Worm (Caenorhabditis elegans) whole organism, L1 larva: ENCODE measurements around the gene C35D10.3.

Source experiments
- C04F5.9 ChIP-seq: sonication (generic microtip); optimal IDR thresholded peaks from 2 replicates; lab custom pipeline; 2016; ENCODE audit warnings: missing genetic modification characterization, missing compliant biosample characterization
- C16A3.4 ChIP-seq: fragments of 150-350 bp; optimal IDR thresholded peaks from 2 replicates; lab custom pipeline; 2014; ENCODE audit warnings: missing biosample characterization, missing genetic modification characterization
- Y116A8C.19 ChIP-seq: sonication (generic microtip); optimal IDR thresholded peaks from 2 replicates; lab custom pipeline; 2016; ENCODE audit warnings: missing compliant biosample characterization, missing genetic modification characterization, borderline replicate concordance
- alr-1 ChIP-seq: fragments of 200-800 bp; sonication (Bioruptor generic); optimal IDR thresholded peaks from 2 replicates; lab custom pipeline; 2018; ENCODE audit warnings: borderline replicate concordance, mild to moderate bottlenecking, missing genetic modification characterization, missing compliant biosample characterization
- ceh-82 ChIP-seq, 3 experiments: fragments of 150-350 bp in 1 of 3; sonication (generic microtip) in 2 of 3; optimal IDR thresholded peaks; 2 replicates each; lab custom pipeline; 2014 to 2017; ENCODE audit warnings: missing biosample characterization in 3 of 3, missing genetic modification characterization in 3 of 3
- ceh-88 ChIP-seq: fragments of 200-800 bp; sonication (Bioruptor generic); IDR thresholded peaks from 2 replicates; pipeline ENCODE4 v1.3.6; 2022; ENCODE audit warnings: missing genetic modification characterization, missing compliant biosample characterization
- ceh-90 ChIP-seq: sonication (generic microtip); optimal IDR thresholded peaks from 2 replicates; lab custom pipeline; 2016; ENCODE audit warnings: missing genetic modification characterization, missing compliant biosample characterization
- ces-1 ChIP-seq: fragments of 150-350 bp; optimal IDR thresholded peaks from 2 replicates; lab custom pipeline; 2014; ENCODE audit warnings: missing biosample characterization, missing genetic modification reagents, missing genetic modification characterization
- dsc-1 ChIP-seq: sonication (generic microtip); optimal IDR thresholded peaks from 2 replicates; lab custom pipeline; 2016; ENCODE audit warnings: mild to moderate bottlenecking, missing genetic modification characterization, missing compliant biosample characterization
- efl-1 ChIP-seq, 4 experiments: fragments of 150-350 bp; optimal IDR thresholded peaks in 3 of 4; peaks in 1 of 4; 1 replicate in 1 of 4; 2 replicates in 3 of 4; lab custom pipeline; 2014; ENCODE audit warnings: missing biosample characterization in 2 of 4, missing genetic modification characterization in 2 of 4, missing genetic modification reagents in 2 of 4
- efl-3 ChIP-seq: fragments of 200-800 bp; sonication (Bioruptor generic); optimal IDR thresholded peaks from 2 replicates; lab custom pipeline; 2018; ENCODE audit warnings: mild to moderate bottlenecking, missing genetic modification characterization, missing compliant biosample characterization
- egl-13 ChIP-seq: sonication (generic microtip); optimal IDR thresholded peaks from 2 replicates; lab custom pipeline; 2016; ENCODE audit warnings: missing genotype, missing genetic modification reagents, missing genetic modification characterization, missing compliant biosample characterization
- egl-27 ChIP-seq, 2 experiments: fragments of 150-350 bp in 1 of 2; sonication (generic microtip); optimal IDR thresholded peaks; 3 replicates each; lab custom pipeline; 2017 to 2018; ENCODE audit warnings: missing biosample characterization in 2 of 2, missing genetic modification characterization in 2 of 2, missing genetic modification reagents in 2 of 2
- ets-5 ChIP-seq: fragments of 200-800 bp; sonication (Bioruptor generic); IDR thresholded peaks from 2 replicates; pipeline ENCODE4 v1.3.6; 2022; ENCODE audit warnings: missing genetic modification characterization, missing compliant biosample characterization
- fkh-10 ChIP-seq: sonication (generic microtip); optimal IDR thresholded peaks from 2 replicates; lab custom pipeline; 2017; ENCODE audit warnings: missing biosample characterization, missing genetic modification reagents, missing genetic modification characterization
- grh-1 ChIP-seq: fragments of 200-800 bp; sonication (Bioruptor generic); IDR thresholded peaks from 2 replicates; pipeline ENCODE4 v1.3.6; 2022; ENCODE audit warnings: missing genetic modification reagents, missing genetic modification characterization, missing compliant biosample characterization
- irx-1 ChIP-seq: sonication (generic microtip); optimal IDR thresholded peaks from 2 replicates; lab custom pipeline; 2016; ENCODE audit warnings: missing genetic modification characterization, missing compliant biosample characterization
- isw-1 ChIP-seq: fragments of 200-800 bp; sonication (Bioruptor generic); IDR thresholded peaks from 2 replicates; pipeline ENCODE4 v1.3.6; 2022; ENCODE audit warnings: missing genetic modification characterization, missing compliant biosample characterization
- lin-13 ChIP-seq: fragments of 150-350 bp; optimal IDR thresholded peaks from 2 replicates; lab custom pipeline; 2014; ENCODE audit warnings: missing biosample characterization, missing genetic modification reagents, missing genetic modification characterization
- lin-14 ChIP-seq: fragments of 200-800 bp; sonication (Bioruptor generic); optimal IDR thresholded peaks from 2 replicates; lab custom pipeline; 2018; ENCODE audit warnings: mild to moderate bottlenecking, missing genetic modification characterization, moderate library complexity, missing compliant biosample characterization
- lin-15B ChIP-seq: fragments of 150-350 bp; sonication (generic microtip); optimal IDR thresholded peaks from 3 replicates; lab custom pipeline; 2014; ENCODE audit warnings: missing biosample characterization, missing genetic modification characterization
- lir-3 ChIP-seq: sonication (generic microtip); optimal IDR thresholded peaks from 2 replicates; lab custom pipeline; 2016; ENCODE audit warnings: mild to moderate bottlenecking, missing genetic modification characterization, moderate library complexity, missing compliant biosample characterization; ENCODE audit not compliant: poor library complexity
- mab-9 ChIP-seq: fragments of 200-800 bp; sonication (Bioruptor generic); IDR thresholded peaks from 2 replicates; pipeline ENCODE4 v1.3.6; 2022; ENCODE audit warnings: missing genetic modification reagents, missing genetic modification characterization, missing compliant biosample characterization
- mdl-1 ChIP-seq, 2 experiments: fragments of 150-350 bp; optimal IDR thresholded peaks; 2 replicates each; lab custom pipeline; 2014 to 2017; ENCODE audit warnings: missing biosample characterization in 2 of 2, missing genetic modification characterization in 2 of 2, inconsistent platforms in 1 of 2
- nhr-12 ChIP-seq: sonication (generic microtip); optimal IDR thresholded peaks from 2 replicates; lab custom pipeline; 2017; ENCODE audit warnings: missing biosample characterization, missing genetic modification characterization
- nhr-19 ChIP-seq: fragments of 200-800 bp; sonication (Bioruptor generic); conservative IDR thresholded peaks from 2 replicates; pipeline ENCODE4 v1.3.6; 2022; ENCODE audit warnings: missing genetic modification characterization, missing compliant biosample characterization
- nhr-28 ChIP-seq: fragments of 150-350 bp; optimal IDR thresholded peaks from 2 replicates; lab custom pipeline; 2014; ENCODE audit warnings: missing biosample characterization, missing genetic modification characterization
- nhr-47 ChIP-seq: sonication (generic microtip); optimal IDR thresholded peaks from 2 replicates; lab custom pipeline; 2016; ENCODE audit warnings: mild to moderate bottlenecking, missing genetic modification characterization, moderate library complexity, missing compliant biosample characterization
- nhr-71 ChIP-seq: sonication (generic microtip); optimal IDR thresholded peaks from 2 replicates; lab custom pipeline; 2016; ENCODE audit warnings: mild to moderate bottlenecking, missing genetic modification characterization, moderate library complexity, missing compliant biosample characterization
- nhr-77 ChIP-seq: fragments of 150-350 bp; optimal IDR thresholded peaks from 2 replicates; lab custom pipeline; 2014; ENCODE audit warnings: missing biosample characterization, missing genetic modification characterization
- nhr-84 ChIP-seq: sonication (generic microtip); optimal IDR thresholded peaks from 2 replicates; lab custom pipeline; 2017; ENCODE audit warnings: missing biosample characterization, missing genetic modification characterization
- nhr-85 ChIP-seq: sonication (generic microtip); peaks from one replicate; lab custom pipeline; 2016; ENCODE audit warnings: missing genetic modification characterization, inconsistent platforms, missing compliant biosample characterization
- nhr-90 ChIP-seq: sonication (generic microtip); optimal IDR thresholded peaks from 2 replicates; lab custom pipeline; 2016; ENCODE audit warnings: mild to moderate bottlenecking, missing genetic modification characterization, missing compliant biosample characterization; ENCODE audit not compliant: poor library complexity
- pag-3 ChIP-seq: sonication (generic microtip); optimal IDR thresholded peaks from 2 replicates; lab custom pipeline; 2017; ENCODE audit warnings: missing genetic modification characterization, mild to moderate bottlenecking, missing compliant biosample characterization, antibody characterized with exemption, borderline replicate concordance; ENCODE audit not compliant: insufficient read depth
- pqm-1 ChIP-seq: sonication (generic microtip); optimal IDR thresholded peaks from 3 replicates; lab custom pipeline; 2017; ENCODE audit warnings: missing biosample characterization, missing genetic modification characterization
- snu-23 ChIP-seq: sonication (generic microtip); optimal IDR thresholded peaks from 2 replicates; lab custom pipeline; 2016; ENCODE audit warnings: missing genetic modification characterization, missing compliant biosample characterization
- sox-4 ChIP-seq: sonication (generic microtip); optimal IDR thresholded peaks from 2 replicates; lab custom pipeline; 2016; ENCODE audit warnings: missing genetic modification characterization, missing compliant biosample characterization
- sptf-1 ChIP-seq: fragments of 150-350 bp; optimal IDR thresholded peaks from 2 replicates; lab custom pipeline; 2014; ENCODE audit warnings: missing biosample characterization, missing genetic modification characterization
- tbx-2 ChIP-seq: sonication (generic microtip); optimal IDR thresholded peaks from 2 replicates; lab custom pipeline; 2016; ENCODE audit warnings: missing genetic modification characterization, missing compliant biosample characterization
- unc-130 ChIP-seq: fragments of 150-350 bp; optimal IDR thresholded peaks from 2 replicates; lab custom pipeline; 2017; ENCODE audit warnings: missing biosample characterization, missing genetic modification characterization, inconsistent platforms
- unc-30 ChIP-seq: sonication (generic microtip); optimal IDR thresholded peaks from 2 replicates; lab custom pipeline; 2017; ENCODE audit warnings: missing biosample characterization, missing genetic modification characterization
- unc-86 ChIP-seq: sonication (generic microtip); optimal IDR thresholded peaks from 2 replicates; lab custom pipeline; 2016; ENCODE audit warnings: missing genetic modification characterization, missing compliant biosample characterization
- vab-15 ChIP-seq: sonication (generic microtip); optimal IDR thresholded peaks from 2 replicates; lab custom pipeline; 2017; ENCODE audit warnings: missing genotype, mild to moderate bottlenecking, missing genetic modification characterization, missing compliant biosample characterization
- zag-1 ChIP-seq: fragments of 150-350 bp; optimal IDR thresholded peaks from 2 replicates; lab custom pipeline; 2014; ENCODE audit warnings: missing biosample characterization, missing genetic modification characterization
- ztf-11 ChIP-seq, 2 experiments: sonication (generic microtip); optimal IDR thresholded peaks; 2 replicates each; lab custom pipeline; 2016 to 2017; ENCODE audit warnings: missing genetic modification characterization in 2 of 2, missing biosample characterization in 1 of 2, missing compliant biosample characterization in 1 of 2

Gene C35D10.3

DNA sequence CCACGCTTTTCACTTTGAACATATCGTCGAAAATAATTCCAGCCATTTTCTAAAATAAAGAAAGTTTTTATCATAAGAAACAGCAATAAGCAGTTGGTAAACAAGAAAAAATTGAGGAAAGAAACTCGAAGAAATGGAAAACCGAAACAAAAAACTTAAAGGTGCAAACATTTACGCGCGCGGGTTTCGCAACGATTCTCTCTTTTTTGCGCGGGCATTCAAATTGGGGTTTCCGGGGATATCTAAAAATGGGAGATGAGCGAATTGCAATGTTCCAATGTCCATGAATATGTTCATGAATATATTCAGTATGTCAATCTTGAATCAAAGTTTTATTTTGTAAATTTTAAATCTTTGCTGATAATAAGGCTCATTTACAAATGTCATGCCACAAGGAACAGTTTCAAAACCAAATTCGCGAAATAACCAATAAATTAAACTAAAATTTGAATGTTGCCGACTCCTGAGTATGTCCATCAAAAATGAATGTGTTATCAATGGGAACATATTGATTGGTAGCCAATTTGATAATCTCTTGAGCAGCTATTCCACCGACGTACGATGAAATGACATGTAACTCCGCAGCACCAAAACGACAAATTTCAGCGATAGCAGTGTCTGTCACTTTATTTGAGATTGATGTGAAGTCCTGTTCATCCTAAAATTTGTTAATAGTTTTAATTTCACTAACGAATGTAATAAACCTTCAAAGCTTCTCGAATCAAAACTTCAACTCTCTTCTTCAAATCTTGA is 49.4 kb downstream of the C35D10.3 start, which contains the start of gene rpb-8 (continued):
- TF ChIP-seq pag-3 (tag; lab: Kevin White, UChicago), result no peak
- TF ChIP-seq unc-30, result no peak
- TF ChIP-seq pqm-1 (tag; lab: Kevin White, UChicago), result no peak
- TF ChIP-seq grh-1 (GFP tag; lab: Robert Waterston, UW), result no peak
- no peak for TF ChIP-seq egl-13 (tag; lab: Kevin White, UChicago)
- peak in 1 of 2 experiments; percentile 20 for TF ChIP-seq mdl-1 (tag; optimal IDR thresholded peaks at IDR 0.05; lab: Kevin White, UChicago)
- peak; percentile 49 for TF ChIP-seq nhr-71 (tag; lab: Kevin White, UChicago)
- TF ChIP-seq zag-1 (tag; lab: Kevin White, UChicago), result no peak
- TF ChIP-seq lin-15B, result peak; percentile 46
- peak; percentile 52 for TF ChIP-seq nhr-47
- peak; percentile 2; the same call in 1 of the 2 replicates for TF ChIP-seq isw-1 (GFP tag; lab: Robert Waterston, UW)
- peak; percentile 27 for TF ChIP-seq ceh-90 (tag; lab: Kevin White, UChicago)
- TF ChIP-seq nhr-84 (tag; lab: Kevin White, UChicago), result no peak
- TF ChIP-seq nhr-19 (GFP tag; lab: Robert Waterston, UW), result peak; percentile 35
- TF ChIP-seq ets-5, result no peak
- no peak for TF ChIP-seq ces-1 (GFP tag; lab: Kevin White, UChicago)
- TF ChIP-seq nhr-85 (tag; lab: Kevin White, UChicago), result no peak
- TF ChIP-seq mab-9 (GFP tag; lab: Robert Waterston, UW), result no peak
- no peak for TF ChIP-seq fkh-10 (GFP tag; lab: Kevin White, UChicago)
- no peak for TF ChIP-seq Y116A8C.19
- no peak for TF ChIP-seq sox-4 (tag; lab: Kevin White, UChicago)
- TF ChIP-seq efl-3 (GFP tag; lab: Kevin White, UChicago), result no peak
- no peak for TF ChIP-seq C04F5.9 (tag; lab: Kevin White, UChicago)
- TF ChIP-seq tbx-2 (tag; lab: Kevin White, UChicago), result peak; percentile 38
- no peak for TF ChIP-seq vab-15 (tag; lab: Kevin White, UChicago)
- peak; percentile 38 for TF ChIP-seq lin-13 (GFP tag; lab: Kevin White, UChicago)
- TF ChIP-seq nhr-28 (tag; lab: Kevin White, UChicago), result no peak
- no peak for TF ChIP-seq egl-27 (tag; optimal IDR thresholded peaks at IDR 0.05; lab: Kevin White, UChicago)
- no peak for TF ChIP-seq unc-86 (tag; lab: Kevin White, UChicago)
- TF ChIP-seq unc-130 (tag; lab: Kevin White, UChicago), result peak; percentile 26
- TF ChIP-seq ceh-82 (tag; optimal IDR thresholded peaks at IDR 0.05; lab: Kevin White, UChicago), result peak in 2 of 3 experiments; percentile 28 to 71
- no peak for TF ChIP-seq nhr-12 (tag; lab: Kevin White, UChicago)
- TF ChIP-seq irx-1 (tag; lab: Kevin White, UChicago), result peak; percentile 3
- TF ChIP-seq dsc-1, result no peak
- no peak for TF ChIP-seq lin-14 (GFP tag; lab: Kevin White, UChicago)
- TF ChIP-seq nhr-90 (tag; lab: Kevin White, UChicago), result peak; percentile 17
- TF ChIP-seq alr-1 (tag; lab: Kevin White, UChicago), result no peak
- TF ChIP-seq nhr-77 (tag; lab: Kevin White, UChicago), result peak; percentile 20
- TF ChIP-seq ztf-11 (tag; optimal IDR thresholded peaks at IDR 0.05; lab: Kevin White, UChicago), result no peak
- peak; percentile 87 to 93 for TF ChIP-seq efl-1 (optimal IDR thresholded peaks at IDR 0.05; lab: Kevin White, UChicago)
- TF ChIP-seq efl-1 (GFP tag; optimal IDR thresholded peaks at IDR 0.05 in 1 of 2; lab: Kevin White, UChicago), result peak; percentile 93 to 99
- TF ChIP-seq ceh-88 (GFP tag; lab: Robert Waterston, UW), result no peak
- no peak for TF ChIP-seq sptf-1
- TF ChIP-seq snu-23 (GFP tag; lab: Kevin White, UChicago), result peak; percentile 54
- peak; percentile 69 for TF ChIP-seq C16A3.4 (tag; lab: Kevin White, UChicago)
- TF ChIP-seq lir-3 (tag; lab: Kevin White, UChicago), result peak; percentile 37
